Worm (Caenorhabditis elegans) whole organism, L4/young adult: ENCODE results near the gene C10A4.3.

Experiments
- dao-5 ChIP-seq: sonication (generic microtip); optimal IDR thresholded peaks from 2 replicates; lab custom pipeline; 2016; ENCODE audit warnings: missing genotype, missing genetic modification characterization, moderate library complexity, missing compliant biosample characterization
- him-1 ChIP-seq: sonication (generic microtip); optimal IDR thresholded peaks from 2 replicates; lab custom pipeline; 2016; ENCODE audit warnings: missing genotype, missing genetic modification reagents, missing genetic modification characterization, missing compliant biosample characterization

DNA sequence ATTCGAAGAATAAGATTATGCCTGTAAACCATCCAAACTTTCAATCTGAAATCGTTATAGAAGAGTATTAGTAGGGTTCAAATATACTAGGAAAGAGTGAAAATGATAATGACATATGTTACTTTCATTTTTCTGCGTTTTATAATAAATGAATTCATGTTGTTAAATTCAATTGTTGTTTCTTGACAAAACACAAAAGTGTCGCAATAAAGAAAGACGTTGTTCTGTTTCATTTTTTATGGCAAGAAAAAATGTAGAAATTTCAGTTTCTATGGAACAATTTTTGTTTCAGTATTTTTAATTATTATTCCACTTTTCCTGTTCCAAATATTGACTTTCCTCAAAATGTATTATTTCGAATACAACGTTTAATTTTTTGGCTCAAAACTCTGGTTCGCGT lies 4.7 kb upstream of the C10A4.3 start, which contains the start of gene C10A4.4:
- TF ChIP-seq dao-5 (no peak), him-1 (no peak)
